Fruit fly (Drosophila melanogaster) whole organism, embryonic: ENCODE results near the gene CG32425.

Experiments used
- Mad ChIP-seq: fragments of 200-800 bp; sonication (Bioruptor generic); optimal IDR thresholded peaks from 2 replicates; lab custom pipeline; 2016; ENCODE audit warnings: missing biosample characterization, missing genetic modification characterization
- chm ChIP-seq: fragments of 200-800 bp; sonication (Bioruptor generic); IDR thresholded peaks from 2 replicates; pipeline ENCODE4 v1.3.6; 2022; ENCODE audit warnings: missing biosample characterization, missing genetic modification characterization

DNA sequence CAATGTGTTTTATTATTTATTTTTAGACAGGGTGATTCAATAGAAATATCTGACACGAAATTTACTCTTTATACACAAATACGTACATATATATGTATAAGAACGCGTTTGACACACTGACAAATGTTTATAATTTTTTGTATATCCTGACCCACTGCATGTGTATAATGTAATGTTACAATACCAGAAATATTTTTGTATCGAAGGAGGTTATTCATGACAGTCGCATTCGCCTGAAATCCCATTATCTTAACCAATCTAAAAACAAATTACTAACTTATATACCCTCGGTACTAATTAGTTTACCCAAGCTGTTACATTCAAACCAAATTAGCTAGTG lies 2.9 kb upstream of the CG32425 start:
- no peak for TF ChIP-seq chm (GFP tag; lab: Robert Waterston, UW)
- TF ChIP-seq Mad (GFP tag; lab: Kevin White, UChicago) = no peak
